Worm (Caenorhabditis elegans) whole organism, L4 larva: ENCODE measurements around the gene nhr-68.

Source experiments
- D1046.2 ChIP-seq: fragments of 200-800 bp; sonication (Bioruptor generic); IDR thresholded peaks from 2 replicates; pipeline ENCODE4 v1.3.6; 2022; ENCODE audit warnings: missing genetic modification characterization, missing compliant biosample characterization
- F44E2.7 ChIP-seq: fragments of 200-800 bp; sonication (Bioruptor generic); IDR thresholded peaks from 2 replicates; pipeline ENCODE4 v2.1.2; 2022; ENCODE audit warnings: missing genetic modification characterization, missing compliant biosample characterization
- F49E8.2 ChIP-seq: sonication (generic microtip); optimal IDR thresholded peaks from 2 replicates; lab custom pipeline; 2016; ENCODE audit warnings: missing compliant biosample characterization, mild to moderate bottlenecking, missing genetic modification characterization, borderline replicate concordance
- Y75B8A.6 ChIP-seq: fragments of 200-800 bp; sonication (Bioruptor generic); IDR thresholded peaks from 2 replicates; pipeline ENCODE4 v1.3.6; 2022; ENCODE audit warnings: missing genetic modification reagents, missing genetic modification characterization, missing compliant biosample characterization
- aha-1 ChIP-seq: fragments of 150-350 bp; peaks from one replicate; lab custom pipeline; 2014; ENCODE audit warnings: missing biosample characterization, missing genetic modification characterization
- ama-1 ChIP-seq: fragments of 150-350 bp; optimal IDR thresholded peaks from 2 replicates; lab custom pipeline; 2014; ENCODE audit warnings: inconsistent platforms, mixed read lengths
- ceh-44 ChIP-seq: fragments of 200-800 bp; sonication (Bioruptor generic); IDR thresholded peaks from 2 replicates; pipeline ENCODE4 v1.3.6; 2022; ENCODE audit warnings: missing genetic modification reagents, missing genetic modification characterization, missing compliant biosample characterization
- ceh-62 ChIP-seq: sonication (generic microtip); optimal IDR thresholded peaks from 2 replicates; lab custom pipeline; 2017; ENCODE audit warnings: missing biosample characterization, missing genetic modification characterization
- cey-2 ChIP-seq: sonication (generic microtip); optimal IDR thresholded peaks from 3 replicates; lab custom pipeline; 2017; ENCODE audit warnings: missing genetic modification characterization, mild to moderate bottlenecking, missing compliant biosample characterization, antibody characterized with exemption, borderline replicate concordance; ENCODE audit not compliant: insufficient read depth
- daf-12 ChIP-seq: fragments of 150-350 bp; optimal IDR thresholded peaks from 2 replicates; lab custom pipeline; 2014; ENCODE audit warnings: missing biosample characterization, missing genetic modification reagents, missing genetic modification characterization
- daf-16 ChIP-seq, 3 experiments: sonication (generic microtip); optimal IDR thresholded peaks; 2 replicates each; lab custom pipeline; 2016 to 2017; ENCODE audit warnings: missing genetic modification characterization in 3 of 3, missing genetic modification reagents in 3 of 3, mild to moderate bottlenecking in 2 of 3, missing compliant biosample characterization in 2 of 3, missing biosample characterization in 1 of 3, moderate library complexity in 1 of 3
- dmd-6 ChIP-seq: fragments of 200-800 bp; sonication (Bioruptor generic); IDR thresholded peaks from 2 replicates; pipeline ENCODE4 v1.3.6; 2022; ENCODE audit warnings: missing genetic modification reagents, missing genetic modification characterization, missing compliant biosample characterization
- dpl-1 ChIP-seq: fragments of 150-350 bp; optimal IDR thresholded peaks from 2 replicates; lab custom pipeline; 2014; ENCODE audit warnings: missing biosample characterization, missing genetic modification reagents, missing genetic modification characterization
- duxl-1 ChIP-seq: sonication (generic microtip); optimal IDR thresholded peaks from 2 replicates; lab custom pipeline; 2016; ENCODE audit warnings: mild to moderate bottlenecking, missing genetic modification characterization, moderate library complexity, missing compliant biosample characterization; ENCODE audit not compliant: poor library complexity
- fos-1 ChIP-seq: fragments of 150-350 bp; optimal IDR thresholded peaks from 2 replicates; lab custom pipeline; 2014; ENCODE audit warnings: missing biosample characterization, missing genetic modification characterization
- gei-8 ChIP-seq: fragments of 200-800 bp; sonication (Bioruptor generic); optimal IDR thresholded peaks from 2 replicates; lab custom pipeline; 2018; ENCODE audit warnings: mild to moderate bottlenecking, missing genetic modification characterization, missing compliant biosample characterization
- hif-1 ChIP-seq, 2 experiments: sonication (generic microtip); optimal IDR thresholded peaks; 2 replicates each; lab custom pipeline; 2016 to 2017; ENCODE audit warnings: missing compliant biosample characterization in 2 of 2, missing genetic modification characterization in 2 of 2, missing genetic modification reagents in 2 of 2, missing genotype in 2 of 2, mild to moderate bottlenecking in 1 of 2
- hlh-11 ChIP-seq: fragments of 200-800 bp; sonication (Bioruptor generic); optimal IDR thresholded peaks from 2 replicates; lab custom pipeline; 2018; ENCODE audit warnings: mild to moderate bottlenecking, missing genetic modification characterization, missing compliant biosample characterization
- hlh-30 ChIP-seq: sonication (generic microtip); optimal IDR thresholded peaks from 2 replicates; lab custom pipeline; 2017; ENCODE audit warnings: antibody characterized with exemption, mild to moderate bottlenecking, missing genetic modification characterization, missing compliant biosample characterization; ENCODE audit not compliant: insufficient read depth
- lin-13 ChIP-seq: fragments of 150-350 bp; optimal IDR thresholded peaks from 2 replicates; lab custom pipeline; 2014; ENCODE audit warnings: missing biosample characterization, missing genetic modification reagents, missing genetic modification characterization
- lin-29 ChIP-seq: fragments of 200-800 bp; sonication (Bioruptor generic); IDR thresholded peaks from 2 replicates; pipeline ENCODE4 v1.3.6; 2022; ENCODE audit warnings: missing genetic modification reagents, missing genetic modification characterization, missing compliant biosample characterization
- lin-38 ChIP-seq: fragments of 200-800 bp; sonication (Bioruptor generic); IDR thresholded peaks from 2 replicates; pipeline ENCODE4 v1.3.6; 2022; ENCODE audit warnings: missing genetic modification reagents, missing genetic modification characterization, missing compliant biosample characterization
- lin-39 ChIP-seq: fragments of 150-350 bp; optimal IDR thresholded peaks from 2 replicates; lab custom pipeline; 2014; ENCODE audit warnings: missing biosample characterization, missing genetic modification reagents, missing genetic modification characterization
- madf-5 ChIP-seq, 2 experiments: fragments of 200-800 bp; sonication (Bioruptor generic); IDR thresholded peaks; 2 replicates each; pipeline ENCODE4 v1.3.6; 2022; ENCODE audit warnings: missing compliant biosample characterization in 2 of 2, missing genetic modification characterization in 2 of 2
- madf-9 ChIP-seq: fragments of 200-800 bp; sonication (Bioruptor generic); conservative IDR thresholded peaks from 2 replicates; pipeline ENCODE4 v1.3.6; 2022; ENCODE audit warnings: missing genetic modification reagents, missing genetic modification characterization, missing compliant biosample characterization
- mdt-29 ChIP-seq: fragments of 200-800 bp; sonication (Bioruptor generic); IDR thresholded peaks from 2 replicates; pipeline ENCODE4 v1.3.6; 2022; ENCODE audit warnings: missing genetic modification reagents, missing genetic modification characterization, missing compliant biosample characterization
- mxl-3 ChIP-seq: fragments of 200-800 bp; sonication (Bioruptor generic); optimal IDR thresholded peaks from 2 replicates; lab custom pipeline; 2018; ENCODE audit warnings: mild to moderate bottlenecking, missing genetic modification characterization, missing compliant biosample characterization
- nhr-10 ChIP-seq: fragments of 150-350 bp; optimal IDR thresholded peaks from 2 replicates; lab custom pipeline; 2014; ENCODE audit warnings: missing biosample characterization, missing genetic modification characterization
- nhr-102 ChIP-seq: sonication (generic microtip); optimal IDR thresholded peaks from 2 replicates; lab custom pipeline; 2016; ENCODE audit warnings: mild to moderate bottlenecking, missing genetic modification characterization, moderate library complexity, missing compliant biosample characterization
- nhr-11 ChIP-seq: fragments of 150-350 bp; optimal IDR thresholded peaks from 2 replicates; lab custom pipeline; 2014; ENCODE audit warnings: missing biosample characterization, missing genetic modification characterization
- nhr-28 ChIP-seq: fragments of 150-350 bp; optimal IDR thresholded peaks from 2 replicates; lab custom pipeline; 2014; ENCODE audit warnings: missing biosample characterization, missing genetic modification characterization
- nhr-41 ChIP-seq: fragments of 200-800 bp; sonication (Bioruptor generic); IDR thresholded peaks from 2 replicates; pipeline ENCODE4 v1.3.6; 2022; ENCODE audit warnings: missing genetic modification reagents, missing genetic modification characterization, missing compliant biosample characterization
- nhr-42 ChIP-seq: fragments of 200-800 bp; sonication (Bioruptor generic); IDR thresholded peaks from 2 replicates; pipeline ENCODE4 v1.3.6; 2022; ENCODE audit warnings: missing genetic modification characterization, missing compliant biosample characterization
- nhr-76 ChIP-seq: fragments of 150-350 bp; optimal IDR thresholded peaks from 2 replicates; lab custom pipeline; 2014; ENCODE audit warnings: missing biosample characterization, missing genetic modification characterization
- nhr-77 ChIP-seq: fragments of 150-350 bp; optimal IDR thresholded peaks from 2 replicates; lab custom pipeline; 2014; ENCODE audit warnings: missing biosample characterization, missing genetic modification characterization
- pqm-1 ChIP-seq: sonication (generic microtip); optimal IDR thresholded peaks from 2 replicates; lab custom pipeline; 2017; ENCODE audit warnings: missing biosample characterization, missing genetic modification characterization
- rbr-2 ChIP-seq: sonication (generic microtip); optimal IDR thresholded peaks from 2 replicates; lab custom pipeline; 2016; ENCODE audit warnings: missing genotype, missing genetic modification characterization, missing compliant biosample characterization
- saeg-2 ChIP-seq: fragments of 200-800 bp; sonication (Bioruptor generic); IDR thresholded peaks from 2 replicates; pipeline ENCODE4 v1.3.6; 2022; ENCODE audit warnings: missing genetic modification reagents, missing genetic modification characterization, missing compliant biosample characterization
- set-16 ChIP-seq: fragments of 200-800 bp; sonication (Bioruptor generic); IDR thresholded peaks from 2 replicates; pipeline ENCODE4 v1.3.6; 2022; ENCODE audit warnings: missing genetic modification reagents, missing genetic modification characterization, missing compliant biosample characterization
- spr-1 ChIP-seq: sonication (generic microtip); optimal IDR thresholded peaks from 2 replicates; lab custom pipeline; 2016; ENCODE audit warnings: mild to moderate bottlenecking, missing genetic modification characterization, missing compliant biosample characterization
- tag-97 ChIP-seq: fragments of 200-800 bp; sonication (Bioruptor generic); IDR thresholded peaks from 2 replicates; pipeline ENCODE4 v1.3.6; 2022; ENCODE audit warnings: missing genetic modification characterization, missing compliant biosample characterization
- unc-39 ChIP-seq: sonication (generic microtip); optimal IDR thresholded peaks from 2 replicates; lab custom pipeline; 2017; ENCODE audit warnings: missing biosample characterization, missing genetic modification characterization
- unc-62 ChIP-seq, 3 experiments: fragments of 150-350 bp in 1 of 3; sonication (generic microtip); optimal IDR thresholded peaks in 2 of 3; peaks in 1 of 3; 1 replicate in 1 of 3; 2 replicates in 2 of 3; lab custom pipeline; 2014 to 2017; ENCODE audit warnings: missing biosample characterization in 3 of 3, missing genetic modification characterization in 3 of 3, missing genetic modification reagents in 3 of 3, missing genotype in 1 of 3
- vab-7 ChIP-seq: fragments of 200-800 bp; sonication (Bioruptor generic); IDR thresholded peaks from 2 replicates; pipeline ENCODE4 v1.3.6; 2022; ENCODE audit warnings: missing genetic modification reagents, missing genetic modification characterization, missing compliant biosample characterization
- zag-1 ChIP-seq: fragments of 150-350 bp; optimal IDR thresholded peaks from 2 replicates; lab custom pipeline; 2014; ENCODE audit warnings: missing biosample characterization, missing genetic modification characterization
- zfp-2 ChIP-seq: sonication (generic microtip); optimal IDR thresholded peaks from 2 replicates; lab custom pipeline; 2016; ENCODE audit warnings: mild to moderate bottlenecking, missing genetic modification characterization, missing compliant biosample characterization
- zip-11 ChIP-seq: fragments of 200-800 bp; sonication (Bioruptor generic); IDR thresholded peaks from 2 replicates; pipeline ENCODE4 v1.3.6; 2022; ENCODE audit warnings: missing genetic modification characterization, missing compliant biosample characterization
- ztf-11 ChIP-seq: fragments of 150-350 bp; optimal IDR thresholded peaks from 2 replicates; lab custom pipeline; 2014; ENCODE audit warnings: missing biosample characterization, missing genetic modification characterization
- ztf-7 ChIP-seq: fragments of 150-350 bp; optimal IDR thresholded peaks from 2 replicates; lab custom pipeline; 2014; ENCODE audit warnings: missing biosample characterization, missing genetic modification characterization

Gene nhr-68

DNA sequence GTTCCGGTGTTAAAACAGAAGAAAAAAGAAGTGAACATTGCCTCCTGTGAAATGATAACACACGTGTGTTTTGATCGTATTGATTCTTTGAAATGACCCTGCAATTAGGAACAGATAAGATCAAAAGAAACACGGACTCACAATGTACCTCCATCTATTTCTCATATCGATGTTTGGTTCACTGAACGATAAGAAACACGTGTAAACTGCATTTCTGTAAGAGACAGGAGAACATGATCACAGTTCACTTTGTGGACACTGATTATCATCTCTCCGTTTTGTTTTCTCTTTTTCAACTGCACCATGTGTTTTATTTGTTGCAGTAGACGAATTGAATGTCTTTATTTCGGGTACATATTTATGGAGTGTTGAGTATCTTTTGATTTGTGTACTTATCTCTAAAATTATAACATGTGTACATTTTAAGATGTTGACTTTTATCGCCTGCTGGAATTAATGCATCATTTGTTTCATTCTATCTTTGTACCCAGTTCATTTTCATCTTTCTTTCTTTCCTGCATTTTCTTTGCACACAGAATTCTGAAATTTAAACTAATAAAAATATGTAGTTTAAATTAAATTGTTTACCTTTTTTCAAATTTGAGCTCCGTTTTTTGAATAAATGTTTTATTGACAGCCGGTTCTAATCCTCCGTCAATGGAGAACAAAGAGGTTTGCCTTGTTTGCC, at the start of gene nhr-68, which contains the start of gene H12C20.7:
Gene nhr-68 (plus strand): TSS at position 638 of the 688 bp plus-strand sequence.
Gene H12C20.7 (minus strand): TSS at position 188 of the 688 bp plus-strand sequence.
- TF ChIP-seq zag-1 (tag; lab: Kevin White, UChicago) = no peak
- peak; percentile 96 for TF ChIP-seq saeg-2
- TF ChIP-seq hlh-11 = peak; percentile 99
- no peak for TF ChIP-seq ama-1
- TF ChIP-seq lin-38 = peak; percentile 62
- TF ChIP-seq ztf-7 (tag; lab: Kevin White, UChicago) = peak; percentile 72
- TF ChIP-seq gei-8 (GFP tag; lab: Kevin White, UChicago) = peak; percentile 98
- TF ChIP-seq unc-39 (tag; lab: Kevin White, UChicago) = no peak
- no peak for TF ChIP-seq F44E2.7 (GFP tag; lab: Robert Waterston, UW)
- TF ChIP-seq pqm-1 = peak; percentile 59
- no peak for TF ChIP-seq madf-5 (GFP tag; IDR thresholded peaks at IDR 0.05; lab: Robert Waterston, UW)
- peak; percentile 90 for TF ChIP-seq mdt-29 (GFP tag; lab: Robert Waterston, UW)
- peak; percentile 70 for TF ChIP-seq lin-13 (GFP tag; lab: Kevin White, UChicago)
- TF ChIP-seq fos-1 (tag; lab: Kevin White, UChicago) = peak; percentile 21
- no peak for TF ChIP-seq vab-7
- peak; percentile 90 for TF ChIP-seq duxl-1 (tag; lab: Kevin White, UChicago)
- TF ChIP-seq unc-62 (GFP tag; optimal IDR thresholded peaks at IDR 0.05 in 1 of 2; lab: Kevin White, UChicago) = peak in 1 of 2 experiments; percentile 99
- TF ChIP-seq unc-62 (tag; optimal IDR thresholded peaks at IDR 0.05; lab: Kevin White, UChicago) = no peak
- peak; percentile 88 for TF ChIP-seq nhr-77 (tag; lab: Kevin White, UChicago)
- TF ChIP-seq ceh-62 (tag; lab: Kevin White, UChicago) = no peak
- peak; percentile 97 for TF ChIP-seq nhr-102
- TF ChIP-seq nhr-11 (tag; lab: Kevin White, UChicago) = peak; percentile 50
- peak; percentile 86; the same call in 1 of the 2 replicates for TF ChIP-seq nhr-42
- TF ChIP-seq dmd-6 (GFP tag; lab: Robert Waterston, UW) = peak; percentile 100
- TF ChIP-seq ceh-44 (GFP tag; lab: Robert Waterston, UW) = no peak
- peak; percentile 100 for TF ChIP-seq mxl-3
- TF ChIP-seq hif-1 (tag; optimal IDR thresholded peaks at IDR 0.05; lab: Kevin White, UChicago) = peak in 1 of 2 experiments; percentile 16
- peak; percentile 66; the same call in 1 of the 2 replicates for TF ChIP-seq lin-29 (GFP tag; lab: Robert Waterston, UW)
- TF ChIP-seq ztf-11 (tag; lab: Kevin White, UChicago) = no peak
- peak; percentile 65 for TF ChIP-seq dpl-1 (GFP tag; lab: Kevin White, UChicago)
- TF ChIP-seq zfp-2 (tag; lab: Kevin White, UChicago) = no peak
- TF ChIP-seq cey-2 (tag; lab: Kevin White, UChicago) = peak; percentile 96
- TF ChIP-seq aha-1 (tag; lab: Kevin White, UChicago) = peak; percentile 99
- no peak for TF ChIP-seq set-16
- no peak for TF ChIP-seq F49E8.2
- peak; percentile 86 for TF ChIP-seq spr-1 (tag; lab: Kevin White, UChicago)
- TF ChIP-seq zip-11 = no peak
- peak; percentile 38 for TF ChIP-seq rbr-2 (tag; lab: Kevin White, UChicago)
- TF ChIP-seq D1046.2 (GFP tag; lab: Robert Waterston, UW) = peak; percentile 44; the same call in 1 of the 2 replicates
- no peak for TF ChIP-seq tag-97 (GFP tag; lab: Robert Waterston, UW)
- peak; percentile 97 for TF ChIP-seq nhr-28 (tag; lab: Kevin White, UChicago)
- TF ChIP-seq daf-16 (GFP tag; optimal IDR thresholded peaks at IDR 0.05; lab: Kevin White, UChicago) = peak; percentile 95
- peak; percentile 100 for TF ChIP-seq daf-16 (tag; optimal IDR thresholded peaks at IDR 0.05; lab: Kevin White, UChicago)
- peak; percentile 86 for TF ChIP-seq nhr-41 (GFP tag; lab: Robert Waterston, UW)
- peak; percentile 42 for TF ChIP-seq nhr-76 (tag; lab: Kevin White, UChicago)
- TF ChIP-seq daf-12 (tag; lab: Kevin White, UChicago) = no peak
- TF ChIP-seq lin-39 (tag; lab: Kevin White, UChicago) = no peak
- TF ChIP-seq nhr-10 (tag; lab: Kevin White, UChicago) = peak; percentile 99
- peak; percentile 96 for TF ChIP-seq hlh-30
- 0 out of 2 replicates have a peak, but pooled peaks have one; percentile 42 for TF ChIP-seq Y75B8A.6 (GFP tag; lab: Robert Waterston, UW)
- peak; percentile 56; the same call in 1 of the 2 replicates for TF ChIP-seq madf-9 (GFP tag; lab: Robert Waterston, UW)
